Fruit fly (Drosophila melanogaster): Measurements from ENCODE around the gene mthl10.

- TF ChIP-seq CG10669 (GFP tag; optimal IDR thresholded peaks at IDR 0.05) = no peak
- TF ChIP-seq Smox (GFP tag; optimal IDR thresholded peaks at IDR 0.05) = no peak
These were observed 14.9 kb downstream of the mthl10 start, which contains the start of the genes Atac3 and Ptpmeg for dm6 chr3L:327833-328232.
